Worm (Caenorhabditis elegans) whole organism, midembryonic: ENCODE measurements around the gene Y22D7AL.9.

Source experiments
- flt-1 ChIP-seq: fragments of 200-800 bp; sonication (Bioruptor generic); IDR thresholded peaks from 2 replicates; pipeline ENCODE4 v1.3.6; 2022; ENCODE audit warnings: missing genetic modification characterization, missing compliant biosample characterization
- klf-2 ChIP-seq: fragments of 200-800 bp; sonication (Bioruptor generic); conservative IDR thresholded peaks from 2 replicates; pipeline ENCODE4 v1.3.6; 2022; ENCODE audit warnings: missing genetic modification reagents, missing genetic modification characterization, missing compliant biosample characterization
- med-1 ChIP-seq: sonication (generic microtip); optimal IDR thresholded peaks from 2 replicates; lab custom pipeline; 2017; ENCODE audit warnings: missing genetic modification characterization, mild to moderate bottlenecking, missing compliant biosample characterization, antibody characterized with exemption, missing genetic modification reagents; ENCODE audit not compliant: insufficient read depth
- ref-1 ChIP-seq: fragments of 200-800 bp; sonication (Bioruptor generic); conservative IDR thresholded peaks from 2 replicates; pipeline ENCODE4 v1.3.6; 2022; ENCODE audit warnings: missing genetic modification reagents, missing genetic modification characterization, missing compliant biosample characterization
- tab-1 ChIP-seq: fragments of 200-800 bp; sonication (Bioruptor generic); IDR thresholded peaks from 2 replicates; pipeline ENCODE4 v1.3.6; 2022; ENCODE audit warnings: missing genetic modification characterization, missing compliant biosample characterization

ce11 chrIII:1652181-1652580 lies 38.3 kb upstream of the Y22D7AL.9 start, which contains the start of gene Y22D7AL.1:
- TF ChIP-seq tab-1 (no peak), med-1 (GFP tag; lab: Kevin White, UChicago) (no peak), klf-2 (GFP tag; lab: Robert Waterston, UW) (no peak), flt-1 (GFP tag; lab: Robert Waterston, UW) (no peak), ref-1 (GFP tag; lab: Robert Waterston, UW) (no peak)
